Fruit fly (Drosophila melanogaster) whole organism, prepupa: ENCODE results near the gene CG7691.

Experiments
- CG11294 ChIP-seq: fragments of 200-800 bp; sonication (Bioruptor generic); IDR thresholded peaks from 2 replicates; pipeline ENCODE4 v1.3.6; 2022; ENCODE audit warnings: missing biosample characterization, missing genetic modification characterization
- CG11762 ChIP-seq: fragments of 200-800 bp; sonication (Bioruptor generic); optimal IDR thresholded peaks from 3 replicates; lab custom pipeline; 2016; ENCODE audit warnings: missing biosample characterization, missing genetic modification characterization; ENCODE audit not compliant: insufficient read depth
- CG11902 ChIP-seq: fragments of 200-800 bp; sonication (Bioruptor generic); optimal IDR thresholded peaks from 3 replicates; lab custom pipeline; 2016; ENCODE audit warnings: missing biosample characterization, missing genetic modification characterization
- CG15336 ChIP-seq: fragments of 200-800 bp; sonication (Bioruptor generic); IDR thresholded peaks from 2 replicates; pipeline ENCODE4 v1.3.6; 2022; ENCODE audit warnings: missing biosample characterization, missing genetic modification characterization
- CG1621 ChIP-seq: fragments of 200-800 bp; sonication (Bioruptor generic); optimal IDR thresholded peaks from 3 replicates; lab custom pipeline; 2018; ENCODE audit warnings: missing biosample characterization, mild to moderate bottlenecking, missing genetic modification characterization
- CG16779 ChIP-seq: fragments of 200-800 bp; sonication (Bioruptor generic); optimal IDR thresholded peaks from 3 replicates; lab custom pipeline; 2017; ENCODE audit warnings: missing biosample characterization, mild to moderate bottlenecking, missing genetic modification characterization
- CG31627 ChIP-seq: fragments of 200-800 bp; sonication (Bioruptor generic); optimal IDR thresholded peaks from 3 replicates; lab custom pipeline; 2016; ENCODE audit warnings: missing biosample characterization, missing genetic modification characterization
- CG32006 ChIP-seq: fragments of 200-800 bp; sonication (Bioruptor generic); optimal IDR thresholded peaks from 3 replicates; lab custom pipeline; 2017; ENCODE audit warnings: missing biosample characterization, mild to moderate bottlenecking, missing genetic modification characterization
- CG34406 ChIP-seq: fragments of 200-800 bp; sonication (Bioruptor generic); optimal IDR thresholded peaks from 3 replicates; lab custom pipeline; 2016; ENCODE audit warnings: missing biosample characterization, missing genetic modification characterization
- CG3919 ChIP-seq: fragments of 200-800 bp; sonication (Bioruptor generic); optimal IDR thresholded peaks from 3 replicates; lab custom pipeline; 2016; ENCODE audit warnings: missing biosample characterization, missing genetic modification characterization
- CG6163 ChIP-seq: fragments of 200-800 bp; sonication (Bioruptor generic); IDR thresholded peaks from 3 replicates; pipeline ENCODE4 v1.3.6; 2022; ENCODE audit warnings: missing biosample characterization, missing genetic modification characterization
- CG6792 ChIP-seq: fragments of 200-800 bp; sonication (Bioruptor generic); optimal IDR thresholded peaks from 3 replicates; lab custom pipeline; 2016; ENCODE audit warnings: missing biosample characterization, missing genetic modification characterization
- CG6808 ChIP-seq: fragments of 200-800 bp; sonication (Bioruptor generic); optimal IDR thresholded peaks from 3 replicates; lab custom pipeline; 2017; ENCODE audit warnings: missing biosample characterization, missing genetic modification characterization, mild to moderate bottlenecking, moderate library complexity, missing genetic modification reagents
- CG6854 ChIP-seq: fragments of 200-800 bp; sonication (Bioruptor generic); optimal IDR thresholded peaks from 2 replicates; lab custom pipeline; 2017; ENCODE audit warnings: missing biosample characterization, mild to moderate bottlenecking, missing genetic modification characterization
- CG7368 ChIP-seq: fragments of 200-800 bp; sonication (Bioruptor generic); optimal IDR thresholded peaks from 3 replicates; lab custom pipeline; 2016; ENCODE audit warnings: missing biosample characterization, missing genetic modification characterization
- CG8632 ChIP-seq: fragments of 200-800 bp; sonication (Bioruptor generic); optimal IDR thresholded peaks from 3 replicates; lab custom pipeline; 2016; ENCODE audit warnings: missing biosample characterization, missing genetic modification characterization
- CG9139 ChIP-seq: fragments of 200-800 bp; sonication (Bioruptor generic); optimal IDR thresholded peaks from 3 replicates; lab custom pipeline; 2017; ENCODE audit warnings: missing biosample characterization, mild to moderate bottlenecking, missing genetic modification characterization
- Eip75B ChIP-seq: fragments of 200-800 bp; sonication (Bioruptor generic); optimal IDR thresholded peaks from 3 replicates; lab custom pipeline; 2016; ENCODE audit warnings: missing biosample characterization, missing genetic modification characterization
- Eip78C ChIP-seq: fragments of 200-800 bp; sonication (Bioruptor generic); peaks from one replicate; lab custom pipeline; 2016; ENCODE audit warnings: missing biosample characterization, missing genetic modification characterization
- Eip93F ChIP-seq: fragments of 200-800 bp; sonication (Bioruptor generic); optimal IDR thresholded peaks from 2 replicates; lab custom pipeline; 2016; ENCODE audit warnings: missing biosample characterization, mild to moderate bottlenecking, missing genetic modification characterization
- Ets21C ChIP-seq: fragments of 200-800 bp; sonication (Bioruptor generic); optimal IDR thresholded peaks from 3 replicates; lab custom pipeline; 2016; ENCODE audit warnings: missing biosample characterization, missing genetic modification characterization
- Hr39 ChIP-seq: fragments of 200-800 bp; sonication (Bioruptor generic); optimal IDR thresholded peaks from 2 replicates; lab custom pipeline; 2016; ENCODE audit warnings: missing biosample characterization, missing genetic modification characterization
- Hr4 ChIP-seq: fragments of 200-800 bp; sonication (Bioruptor generic); optimal IDR thresholded peaks from 3 replicates; lab custom pipeline; 2016; ENCODE audit warnings: missing biosample characterization, missing genetic modification characterization
- Lpt ChIP-seq: fragments of 200-800 bp; sonication (Bioruptor generic); optimal IDR thresholded peaks from 3 replicates; lab custom pipeline; 2016; ENCODE audit warnings: missing biosample characterization, missing genetic modification characterization
- Met ChIP-seq: fragments of 200-800 bp; sonication (Bioruptor generic); optimal IDR thresholded peaks from 3 replicates; lab custom pipeline; 2016; ENCODE audit warnings: missing biosample characterization, missing genetic modification characterization
- OdsH ChIP-seq: fragments of 200-800 bp; sonication (Bioruptor generic); optimal IDR thresholded peaks from 3 replicates; lab custom pipeline; 2016; ENCODE audit warnings: missing biosample characterization, missing genetic modification characterization
- Smox ChIP-seq: fragments of 200-800 bp; sonication (Bioruptor generic); optimal IDR thresholded peaks from 3 replicates; lab custom pipeline; 2016; ENCODE audit warnings: missing biosample characterization, missing genetic modification characterization
- Sox102F ChIP-seq: fragments of 200-800 bp; sonication (Bioruptor generic); optimal IDR thresholded peaks from 2 replicates; lab custom pipeline; 2016; ENCODE audit warnings: missing biosample characterization, mild to moderate bottlenecking, missing genetic modification characterization
- Sox14 ChIP-seq: fragments of 200-800 bp; sonication (Bioruptor generic); optimal IDR thresholded peaks from 3 replicates; lab custom pipeline; 2016; ENCODE audit warnings: missing biosample characterization, missing genetic modification characterization
- Sox15 ChIP-seq: fragments of 200-800 bp; sonication (Bioruptor generic); optimal IDR thresholded peaks from 3 replicates; lab custom pipeline; 2016; ENCODE audit warnings: missing biosample characterization, missing genetic modification characterization
- achi ChIP-seq: fragments of 200-800 bp; sonication (Bioruptor generic); optimal IDR thresholded peaks from 3 replicates; lab custom pipeline; 2016; ENCODE audit warnings: missing biosample characterization, missing genetic modification characterization
- acj6 ChIP-seq: fragments of 200-800 bp; sonication (Bioruptor generic); optimal IDR thresholded peaks from 3 replicates; lab custom pipeline; 2016; ENCODE audit warnings: missing biosample characterization, missing genetic modification characterization
- dac ChIP-seq: fragments of 200-800 bp; sonication (Bioruptor generic); optimal IDR thresholded peaks from 2 replicates; lab custom pipeline; 2017; ENCODE audit warnings: missing biosample characterization, mild to moderate bottlenecking, missing genetic modification characterization
- dsx ChIP-seq: fragments of 200-800 bp; optimal IDR thresholded peaks from 3 replicates; lab custom pipeline; 2019; ENCODE audit warnings: missing biosample characterization, mild to moderate bottlenecking, missing genetic modification characterization, moderate library complexity; ENCODE audit not compliant: poor library complexity, severe bottlenecking
- eg ChIP-seq: fragments of 200-800 bp; sonication (Bioruptor generic); IDR thresholded peaks from 3 replicates; pipeline ENCODE4 v1.3.6; 2022; ENCODE audit warnings: missing biosample characterization, missing genetic modification characterization
- esn ChIP-seq: fragments of 200-800 bp; sonication (Bioruptor generic); optimal IDR thresholded peaks from 2 replicates; lab custom pipeline; 2016; ENCODE audit warnings: missing biosample characterization, mild to moderate bottlenecking, missing genetic modification characterization, moderate library complexity
- fd85E ChIP-seq: fragments of 200-800 bp; sonication (Bioruptor generic); optimal IDR thresholded peaks from 3 replicates; lab custom pipeline; 2016; ENCODE audit warnings: missing biosample characterization, missing genetic modification characterization
- fkh ChIP-seq: fragments of 200-800 bp; sonication (Bioruptor generic); optimal IDR thresholded peaks from 3 replicates; lab custom pipeline; 2017; ENCODE audit warnings: missing biosample characterization, mild to moderate bottlenecking, missing genetic modification characterization, moderate library complexity
- lz ChIP-seq: fragments of 200-800 bp; sonication (Bioruptor generic); optimal IDR thresholded peaks from 3 replicates; lab custom pipeline; 2016; ENCODE audit warnings: missing biosample characterization, missing genetic modification characterization
- net ChIP-seq: fragments of 200-800 bp; sonication (Bioruptor generic); optimal IDR thresholded peaks from 3 replicates; lab custom pipeline; 2016; ENCODE audit warnings: missing biosample characterization, missing genetic modification characterization
- pdm3 ChIP-seq: fragments of 200-800 bp; sonication (Bioruptor generic); optimal IDR thresholded peaks from 3 replicates; lab custom pipeline; 2016; ENCODE audit warnings: missing biosample characterization, missing genetic modification characterization
- salr ChIP-seq, 2 experiments: fragments of 200-800 bp; sonication (Bioruptor generic); optimal IDR thresholded peaks; 3 replicates each; lab custom pipeline; 2016 to 2018; ENCODE audit warnings: missing biosample characterization in 2 of 2, missing genetic modification characterization in 2 of 2, mild to moderate bottlenecking in 1 of 2
- spab ChIP-seq: fragments of 200-800 bp; sonication (Bioruptor generic); optimal IDR thresholded peaks from 2 replicates; lab custom pipeline; 2017; ENCODE audit warnings: missing biosample characterization, mild to moderate bottlenecking, missing genetic modification characterization, missing genetic modification reagents
- ss ChIP-seq, 2 experiments: fragments of 200-800 bp; sonication (Bioruptor generic); optimal IDR thresholded peaks; 2 replicates in 1 of 2; 3 replicates in 1 of 2; lab custom pipeline; 2017 to 2018; ENCODE audit warnings: mild to moderate bottlenecking in 2 of 2, missing biosample characterization in 2 of 2, missing genetic modification characterization in 2 of 2, moderate library complexity in 1 of 2
- topi ChIP-seq: fragments of 200-800 bp; sonication (Bioruptor generic); optimal IDR thresholded peaks from 3 replicates; lab custom pipeline; 2016; ENCODE audit warnings: missing biosample characterization, missing genetic modification characterization
- vri ChIP-seq: fragments of 200-800 bp; sonication (Bioruptor generic); optimal IDR thresholded peaks from 3 replicates; lab custom pipeline; 2016; ENCODE audit warnings: missing biosample characterization, mild to moderate bottlenecking, missing genetic modification characterization

Gene CG7691

dm6 chr3R:18585259-18585858 is 25.7 kb downstream of the CG7691 start:
- TF ChIP-seq net (GFP tag; lab: Kevin White, UChicago) (peak; percentile 53), CG16779 (tag; lab: Kevin White, UChicago) (peak; percentile 39), lz (GFP tag; lab: Kevin White, UChicago) (peak; percentile 22), CG6163 (GFP tag; lab: Robert Waterston, UW) (peak; percentile 42; the same call in 2 of the 3 replicates), eg (GFP tag; lab: Robert Waterston, UW) (peak; percentile 61; the same call in 2 of the 3 replicates), CG31627 (GFP tag; lab: Kevin White, UChicago) (peak; percentile 34), dsx (no peak), Sox15 (GFP tag; lab: Kevin White, UChicago) (peak; percentile 11), CG3919 (peak; percentile 38), Sox14 (GFP tag; lab: Kevin White, UChicago) (peak; percentile 24), vri (GFP tag; lab: Kevin White, UChicago) (peak; percentile 44), CG34406 (GFP tag; lab: Kevin White, UChicago) (peak; percentile 23), Met (peak; percentile 53), Smox (GFP tag; lab: Kevin White, UChicago) (peak; percentile 39), fkh (peak; percentile 56), fd85E (no peak), pdm3 (GFP tag; lab: Kevin White, UChicago) (peak; percentile 26), dac (GFP tag; lab: Kevin White, UChicago) (no peak), CG6792 (peak; percentile 15), achi (GFP tag; lab: Kevin White, UChicago) (peak; percentile 37), CG15336 (GFP tag; lab: Robert Waterston, UW) (peak; percentile 68), salr (GFP tag; optimal IDR thresholded peaks at IDR 0.05; lab: Kevin White, UChicago) (no peak), CG7368 (GFP tag; lab: Kevin White, UChicago) (peak; percentile 13), CG11902 (GFP tag; lab: Kevin White, UChicago) (no peak), Sox102F (GFP tag; lab: Kevin White, UChicago) (no peak), CG6854 (GFP tag; lab: Kevin White, UChicago) (peak; percentile 10), Hr39 (peak; percentile 45), Hr4 (GFP tag; lab: Kevin White, UChicago) (peak; percentile 29), Ets21C (GFP tag; lab: Kevin White, UChicago) (peak; percentile 19), esn (GFP tag; lab: Kevin White, UChicago) (no peak), CG1621 (tag; lab: Kevin White, UChicago) (no peak), acj6 (GFP tag; lab: Kevin White, UChicago) (peak; percentile 24), OdsH (no peak), CG8632 (GFP tag; lab: Kevin White, UChicago) (no peak), topi (GFP tag; lab: Kevin White, UChicago) (peak; percentile 35), CG6808 (GFP tag; lab: Kevin White, UChicago) (no peak), Lpt (GFP tag; lab: Kevin White, UChicago) (no peak)

dm6 chr3R:18590754-18591153 is 31.1 kb downstream of the CG7691 start, which contains the start of gene qin:
TSS of gene qin (plus strand) at chr3R:18591027.
- no peak for TF ChIP-seq ss (GFP tag; optimal IDR thresholded peaks at IDR 0.05; lab: Kevin White, UChicago)
- no peak for TF ChIP-seq pdm3 (GFP tag; lab: Kevin White, UChicago)
- TF ChIP-seq CG9139, result no peak
- no peak for TF ChIP-seq CG16779 (tag; lab: Kevin White, UChicago)
- no peak for TF ChIP-seq Sox15 (GFP tag; lab: Kevin White, UChicago)
- no peak for TF ChIP-seq CG6808 (GFP tag; lab: Kevin White, UChicago)
- TF ChIP-seq esn (GFP tag; lab: Kevin White, UChicago), result no peak
- no peak for TF ChIP-seq Eip75B (GFP tag; lab: Kevin White, UChicago)
- TF ChIP-seq Eip93F (GFP tag; lab: Kevin White, UChicago), result no peak
- no peak for TF ChIP-seq CG11762 (GFP tag; lab: Kevin White, UChicago)
- no peak for TF ChIP-seq CG11294 (GFP tag; lab: Robert Waterston, UW)
- no peak for TF ChIP-seq CG3919
- TF ChIP-seq lz (GFP tag; lab: Kevin White, UChicago), result no peak
- TF ChIP-seq salr (GFP tag; optimal IDR thresholded peaks at IDR 0.05; lab: Kevin White, UChicago), result no peak
- no peak for TF ChIP-seq Eip78C
- TF ChIP-seq CG32006 (GFP tag; lab: Kevin White, UChicago), result no peak
- TF ChIP-seq spab (GFP tag; lab: Kevin White, UChicago), result no peak
- TF ChIP-seq Ets21C (GFP tag; lab: Kevin White, UChicago), result no peak
- no peak for TF ChIP-seq acj6 (GFP tag; lab: Kevin White, UChicago)
